Worm (Caenorhabditis elegans): Measurements from ENCODE around the gene nhr-91.

The nhr-91 gene

DNA sequence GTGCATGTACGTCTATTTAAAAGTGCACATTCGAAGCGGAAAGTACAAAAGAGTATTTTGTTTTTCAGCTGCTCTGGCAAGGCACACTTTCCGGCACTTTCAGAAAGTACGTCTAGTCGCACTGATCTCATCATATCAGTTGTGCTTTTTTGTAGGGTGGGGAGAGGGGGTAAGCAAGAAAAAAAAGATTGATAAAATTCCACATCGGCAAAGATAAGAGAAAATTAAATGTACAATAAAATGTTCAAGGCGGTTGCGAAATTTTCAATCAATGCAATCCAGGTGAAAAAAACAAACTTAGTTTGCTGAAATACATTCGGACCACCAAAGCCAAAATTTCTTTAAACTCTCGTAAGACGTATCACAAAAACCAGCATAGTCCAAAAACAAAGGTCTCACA lies 32.9 kb upstream of the nhr-91 start:
- peak; percentile 46 for TF ChIP-seq sma-9 (GFP tag; optimal IDR thresholded peaks at IDR 0.05)
- no peak for TF ChIP-seq sma-9 (tag; optimal IDR thresholded peaks at IDR 0.05)
- no peak for TF ChIP-seq egl-27 (tag; optimal IDR thresholded peaks at IDR 0.05)

DNA sequence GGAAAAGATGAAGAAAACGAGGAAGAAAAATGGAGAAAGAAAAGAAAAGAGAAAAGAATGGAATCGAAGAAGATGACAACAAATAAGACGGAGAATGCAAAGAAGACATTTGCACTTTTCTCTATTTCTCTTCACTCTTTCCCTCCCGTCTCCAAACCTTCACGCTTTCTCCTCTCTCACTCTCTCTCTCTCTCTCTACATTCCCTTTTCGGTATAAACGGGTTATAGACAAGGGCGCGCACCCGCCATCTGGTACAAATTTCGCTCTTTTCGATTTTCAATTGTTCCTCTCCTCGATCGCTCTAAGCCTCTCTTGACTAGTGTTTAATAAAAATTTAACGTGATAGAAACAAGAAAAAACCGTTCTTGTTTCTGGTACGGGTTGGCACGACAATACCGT lies 32.4 kb upstream of the nhr-91 start:
- TF ChIP-seq alr-1 (tag; optimal IDR thresholded peaks at IDR 0.05) (no peak), sma-3 (GFP tag; optimal IDR thresholded peaks at IDR 0.05) (peak; percentile 70), crh-2 (tag; optimal IDR thresholded peaks at IDR 0.05) (peak; percentile 82), ceh-16 (tag; optimal IDR thresholded peaks at IDR 0.05) (peak; percentile 51), unc-62 (GFP tag; optimal IDR thresholded peaks at IDR 0.05) (no peak), nhr-77 (tag; optimal IDR thresholded peaks at IDR 0.05) (no peak), sma-9 (GFP tag; optimal IDR thresholded peaks at IDR 0.05) (peak; percentile 94), sma-9 (tag; optimal IDR thresholded peaks at IDR 0.05) (no peak), sem-4 (tag; optimal IDR thresholded peaks at IDR 0.05) (peak; percentile 93), fos-1 (tag; optimal IDR thresholded peaks at IDR 0.05) (peak; percentile 53), lin-11 (tag; optimal IDR thresholded peaks at IDR 0.05) (no peak), nhr-25 (tag; optimal IDR thresholded peaks at IDR 0.05) (peak; percentile 92), peb-1 (tag; optimal IDR thresholded peaks at IDR 0.05) (no peak), nhr-10 (tag; optimal IDR thresholded peaks at IDR 0.05) (no peak), ztf-11 (tag; optimal IDR thresholded peaks at IDR 0.05) (no peak), nhr-11 (tag; optimal IDR thresholded peaks at IDR 0.05) (no peak), dmd-4 (tag; optimal IDR thresholded peaks at IDR 0.05) (no peak), nhr-6 (tag; optimal IDR thresholded peaks at IDR 0.05) (peak; percentile 81), egl-27 (tag; optimal IDR thresholded peaks at IDR 0.05) (peak; percentile 87), snpc-4 (tag; optimal IDR thresholded peaks at IDR 0.05) (peak; percentile 36), nhr-129 (tag; optimal IDR thresholded peaks at IDR 0.05) (peak; percentile 92), mab-5 (tag; optimal IDR thresholded peaks at IDR 0.05) (peak; percentile 70), nhr-21 (tag; optimal IDR thresholded peaks at IDR 0.05) (peak; percentile 89), nhr-23 (tag; optimal IDR thresholded peaks at IDR 0.05) (no peak), nhr-12 (tag; optimal IDR thresholded peaks at IDR 0.05) (no peak), ztf-4 (tag; optimal IDR thresholded peaks at IDR 0.05) (peak; percentile 80), Y55F3AM.14 (GFP tag; optimal IDR thresholded peaks at IDR 0.05) (peak; percentile 48), lin-13 (GFP tag; optimal IDR thresholded peaks at IDR 0.05) (peak; percentile 74), zag-1 (tag; optimal IDR thresholded peaks at IDR 0.05) (peak; percentile 38), F13H6.1 (tag; optimal IDR thresholded peaks at IDR 0.05) (peak; percentile 90), C34F6.9 (tag; optimal IDR thresholded peaks at IDR 0.05) (peak; percentile 86), lin-39 (tag; optimal IDR thresholded peaks at IDR 0.05) (no peak), elt-1 (tag; optimal IDR thresholded peaks at IDR 0.05) (no peak), elt-3 (tag; optimal IDR thresholded peaks at IDR 0.05) (no peak), mdl-1 (tag; optimal IDR thresholded peaks at IDR 0.05) (peak; percentile 48 to 73), gmeb-1 (tag; optimal IDR thresholded peaks at IDR 0.05) (peak; percentile 38), ama-1 (optimal IDR thresholded peaks at IDR 0.05) (no peak), nhr-237 (tag; optimal IDR thresholded peaks at IDR 0.05) (no peak), ztf-1 (GFP tag; conservative IDR thresholded peaks at IDR 0.05) (no peak), blmp-1 (tag; optimal IDR thresholded peaks at IDR 0.05; ENCODE audit: insufficient read depth) (peak; percentile 100), R02D3.7 (tag; optimal IDR thresholded peaks at IDR 0.05) (no peak), aly-2 (tag; optimal IDR thresholded peaks at IDR 0.05) (no peak), unc-55 (GFP tag; optimal IDR thresholded peaks at IDR 0.05) (peak; percentile 94), ZK546.5 (tag; optimal IDR thresholded peaks at IDR 0.05) (no peak), unc-39 (tag; optimal IDR thresholded peaks at IDR 0.05) (no peak), lsy-2 (tag; optimal IDR thresholded peaks at IDR 0.05) (peak; percentile 22 to 76), ceh-82 (tag; optimal IDR thresholded peaks at IDR 0.05) (no peak), skn-1 (tag; optimal IDR thresholded peaks at IDR 0.05) (no peak)
